Worm (Caenorhabditis elegans): ENCODE data around the gene sod-1.

Gene sod-1

ce11 chrII:6951250-6951806, 22.4 kb downstream of the sod-1 start, which contains the start of the genes malt-1 and ceh-38:
malt-1 (minus strand) TSS chrII:6951300.
ceh-38 (plus strand) TSS chrII:6951526.
- no peak for TF ChIP-seq ets-7 (tag; optimal IDR thresholded peaks at IDR 0.05)
- TF ChIP-seq tbx-37 (GFP tag; conservative IDR thresholded peaks at IDR 0.05): no peak
- TF ChIP-seq scrt-1 (GFP tag; IDR thresholded peaks at IDR 0.05): no peak
- TF ChIP-seq ceh-36 (tag; optimal IDR thresholded peaks at IDR 0.05): peak; percentile 48
- peak; percentile 55 for TF ChIP-seq hmg-4 (GFP tag; optimal IDR thresholded peaks at IDR 0.05)
- no peak for TF ChIP-seq hmbx-1 (tag; optimal IDR thresholded peaks at IDR 0.05)
- TF ChIP-seq F13C5.2 (tag; optimal IDR thresholded peaks at IDR 0.05): peak; percentile 67
- no peak for TF ChIP-seq ceh-13 (GFP tag; optimal IDR thresholded peaks at IDR 0.05)
- TF ChIP-seq flt-1 (GFP tag; IDR thresholded peaks at IDR 0.05): 0 out of 2 replicates have a peak, but pooled peaks have one; percentile 26
- no peak for TF ChIP-seq tbx-11 (GFP tag; IDR thresholded peaks at IDR 0.05)

ce11 chrII:6943299-6944051, 30.2 kb downstream of the sod-1 start:
- TF ChIP-seq hnd-1 (tag; optimal IDR thresholded peaks at IDR 0.05) (no peak), ceh-13 (GFP tag; optimal IDR thresholded peaks at IDR 0.05) (no peak), hmbx-1 (tag; optimal IDR thresholded peaks at IDR 0.05) (no peak), aly-1 (tag; optimal IDR thresholded peaks at IDR 0.05) (peak; percentile 41), pes-1 (GFP tag; IDR thresholded peaks at IDR 0.05) (no peak), tbx-11 (GFP tag; IDR thresholded peaks at IDR 0.05) (no peak), hmg-4 (GFP tag; optimal IDR thresholded peaks at IDR 0.05) (peak; percentile 84), ceh-36 (tag; optimal IDR thresholded peaks at IDR 0.05) (peak; percentile 43), scrt-1 (GFP tag; IDR thresholded peaks at IDR 0.05) (no peak), ama-1 (optimal IDR thresholded peaks at IDR 0.05) (no peak), F13C5.2 (tag; optimal IDR thresholded peaks at IDR 0.05) (peak; percentile 76), flt-1 (GFP tag; IDR thresholded peaks at IDR 0.05) (no peak), B0310.2 (tag; optimal IDR thresholded peaks at IDR 0.05) (no peak)

- no peak for TF ChIP-seq ceh-13 (GFP tag; optimal IDR thresholded peaks at IDR 0.05)
- no peak for TF ChIP-seq hnd-1 (tag; optimal IDR thresholded peaks at IDR 0.05)
- TF ChIP-seq tbx-11 (GFP tag; IDR thresholded peaks at IDR 0.05): no peak
- TF ChIP-seq ceh-36 (tag; optimal IDR thresholded peaks at IDR 0.05): no peak
Observed at ce11 chrII:6941520-6941919, 32.2 kb downstream of the sod-1 start.

- TF ChIP-seq hnd-1 (tag; optimal IDR thresholded peaks at IDR 0.05) (no peak), ceh-36 (tag; optimal IDR thresholded peaks at IDR 0.05) (no peak), ceh-13 (GFP tag; optimal IDR thresholded peaks at IDR 0.05) (no peak), B0310.2 (tag; optimal IDR thresholded peaks at IDR 0.05) (no peak), hmbx-1 (tag; optimal IDR thresholded peaks at IDR 0.05) (no peak), ama-1 (optimal IDR thresholded peaks at IDR 0.05) (no peak), scrt-1 (GFP tag; IDR thresholded peaks at IDR 0.05) (no peak), tra-4 (tag; optimal IDR thresholded peaks at IDR 0.05) (no peak), tbx-37 (GFP tag; conservative IDR thresholded peaks at IDR 0.05) (no peak)
Observed at ce11 chrII:6940726-6941230, 32.9 kb downstream of the sod-1 start.

- no peak for TF ChIP-seq flt-1 (GFP tag; IDR thresholded peaks at IDR 0.05)
- no peak for TF ChIP-seq pes-1 (GFP tag; IDR thresholded peaks at IDR 0.05)
- no peak for TF ChIP-seq B0310.2 (tag; optimal IDR thresholded peaks at IDR 0.05)
- no peak for TF ChIP-seq hmbx-1 (tag; optimal IDR thresholded peaks at IDR 0.05)
- TF ChIP-seq ets-7 (tag; optimal IDR thresholded peaks at IDR 0.05): no peak
- no peak for TF ChIP-seq tbx-37 (GFP tag; conservative IDR thresholded peaks at IDR 0.05)
- no peak for TF ChIP-seq ama-1 (optimal IDR thresholded peaks at IDR 0.05)
- no peak for TF ChIP-seq hmg-4 (GFP tag; optimal IDR thresholded peaks at IDR 0.05)
Observed at ce11 chrII:6939873-6940272, 33.8 kb downstream of the sod-1 start.

ce11 chrII:6937057-6937456, 36.6 kb downstream of the sod-1 start:
- TF ChIP-seq hmg-4 (GFP tag; optimal IDR thresholded peaks at IDR 0.05) (no peak), B0310.2 (tag; optimal IDR thresholded peaks at IDR 0.05) (no peak)

ce11 chrII:6936528-6936927, 37.2 kb downstream of the sod-1 start:
- TF ChIP-seq tbx-37 (GFP tag; conservative IDR thresholded peaks at IDR 0.05): no peak
- no peak for TF ChIP-seq flt-1 (GFP tag; IDR thresholded peaks at IDR 0.05)
- peak; percentile 26; the same call in 1 of the 2 replicates for TF ChIP-seq tbx-11 (GFP tag; IDR thresholded peaks at IDR 0.05)
- no peak for TF ChIP-seq tra-4 (tag; optimal IDR thresholded peaks at IDR 0.05)
- no peak for TF ChIP-seq ama-1 (optimal IDR thresholded peaks at IDR 0.05)
- TF ChIP-seq aly-1 (tag; optimal IDR thresholded peaks at IDR 0.05): no peak

- TF ChIP-seq tra-4 (tag; optimal IDR thresholded peaks at IDR 0.05) (no peak), ceh-13 (GFP tag; optimal IDR thresholded peaks at IDR 0.05) (no peak), B0310.2 (tag; optimal IDR thresholded peaks at IDR 0.05) (no peak), ama-1 (optimal IDR thresholded peaks at IDR 0.05) (no peak), tbx-37 (GFP tag; conservative IDR thresholded peaks at IDR 0.05) (no peak), scrt-1 (GFP tag; IDR thresholded peaks at IDR 0.05) (no peak), hmbx-1 (tag; optimal IDR thresholded peaks at IDR 0.05) (no peak), F13C5.2 (tag; optimal IDR thresholded peaks at IDR 0.05) (no peak), ets-7 (tag; optimal IDR thresholded peaks at IDR 0.05) (no peak), pes-1 (GFP tag; IDR thresholded peaks at IDR 0.05) (no peak), tbx-11 (GFP tag; IDR thresholded peaks at IDR 0.05) (no peak)
Observed at ce11 chrII:6935975-6936374, 37.7 kb downstream of the sod-1 start.

Measured in whole organism, early embryonic.